Worm (Caenorhabditis elegans): ENCODE results near the gene his-62.

- TF ChIP-seq nhr-11 (tag; optimal IDR thresholded peaks at IDR 0.05): no peak
- TF ChIP-seq nhr-21 (tag; optimal IDR thresholded peaks at IDR 0.05): no peak
- no peak for TF ChIP-seq nhr-10 (tag; optimal IDR thresholded peaks at IDR 0.05)
- no peak for TF ChIP-seq ztf-11 (tag; optimal IDR thresholded peaks at IDR 0.05)
- no peak for TF ChIP-seq zag-1 (tag; optimal IDR thresholded peaks at IDR 0.05)
- no peak for TF ChIP-seq nhr-129 (tag; optimal IDR thresholded peaks at IDR 0.05)
- no peak for TF ChIP-seq R02D3.7 (tag; optimal IDR thresholded peaks at IDR 0.05)
- no peak for TF ChIP-seq elt-3 (tag; optimal IDR thresholded peaks at IDR 0.05)
- TF ChIP-seq lin-39 (tag; optimal IDR thresholded peaks at IDR 0.05): no peak
Measured at ce11 chrIV:7451345-7451744, 35.0 kb upstream of the his-62 start, which contains the start of gene tes-1.
